Worm (Caenorhabditis elegans): ENCODE measurements around the gene Y34B4A.4.
A peak's percentile ranks its signal among the peaks of the same experiment; 100 is the strongest.

Y34B4A.4 gene

DNA sequence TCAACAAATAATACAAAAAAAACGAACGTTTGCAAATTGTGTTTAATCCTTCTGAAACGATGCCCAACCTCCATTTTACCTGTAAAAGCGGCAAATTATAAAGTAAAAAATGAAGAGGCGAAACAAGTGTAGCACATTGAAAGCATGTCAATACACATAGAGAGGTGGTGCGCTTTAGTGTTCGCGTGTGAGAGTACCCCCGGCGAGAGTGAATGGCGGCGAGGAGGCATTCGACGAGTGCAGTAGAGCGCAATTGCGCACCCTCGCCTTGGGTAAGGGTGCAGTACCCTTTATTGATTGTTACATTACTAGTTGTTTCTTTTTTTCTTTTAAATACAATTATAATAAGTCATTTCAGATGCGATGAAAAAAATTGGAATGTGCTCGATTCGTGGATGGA, 11.1 kb downstream of the Y34B4A.4 start, which contains the start of gene hst-6 (continued):
- no peak for TF ChIP-seq F10E7.11 (tag; optimal IDR thresholded peaks at IDR 0.05)

DNA sequence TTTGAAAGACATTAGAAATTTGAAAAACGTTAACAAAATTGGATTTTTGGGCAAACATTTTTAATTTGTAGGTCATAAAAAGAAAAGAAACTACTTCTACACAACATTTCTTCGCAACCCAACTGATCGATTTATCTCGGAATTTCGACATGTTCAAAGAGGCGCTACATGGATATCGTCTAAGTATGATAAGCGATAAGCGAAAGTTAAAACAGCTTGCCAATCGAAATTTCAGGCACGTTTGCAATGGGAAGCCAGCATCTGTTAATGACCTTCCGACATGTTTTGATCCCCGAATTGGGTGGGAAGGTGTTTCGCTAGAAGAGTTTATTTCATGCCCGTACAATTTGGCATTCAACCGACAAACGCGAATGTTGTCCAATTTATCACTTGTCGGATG, 12.6 kb downstream of the Y34B4A.4 start:
- no peak for TF ChIP-seq C17E4.6 (GFP tag; IDR thresholded peaks at IDR 0.05)

DNA sequence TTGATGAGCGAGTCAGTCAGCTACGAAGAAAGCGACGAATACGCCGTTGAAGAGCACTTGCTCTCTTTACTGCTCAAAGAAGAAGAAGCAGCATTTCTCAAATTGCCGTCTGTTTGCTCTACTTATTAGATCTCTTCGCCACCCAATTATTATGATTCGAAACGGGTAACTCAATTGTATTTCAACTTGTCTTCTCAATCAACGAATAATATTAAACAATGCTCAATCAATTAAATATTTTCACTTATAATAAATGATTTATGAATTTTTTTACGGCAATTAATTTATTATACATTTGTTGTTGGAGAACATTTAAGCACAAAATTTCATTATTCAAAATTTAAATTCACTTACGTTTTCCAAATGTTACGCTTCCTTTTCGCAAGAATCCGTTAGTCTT, 14.1 kb downstream of the Y34B4A.4 start:
- TF ChIP-seq F23B12.7 (tag; optimal IDR thresholded peaks at IDR 0.05; ENCODE audit: insufficient read depth), result no peak
- no peak for TF ChIP-seq ztf-22 (GFP tag; optimal IDR thresholded peaks at IDR 0.05)
- no peak for TF ChIP-seq cebp-1 (GFP tag; IDR thresholded peaks at IDR 0.05)
- TF ChIP-seq cebp-1 (tag; optimal IDR thresholded peaks at IDR 0.05), result no peak
- TF ChIP-seq F33H1.4 (GFP tag; IDR thresholded peaks at IDR 0.05), result no peak

DNA sequence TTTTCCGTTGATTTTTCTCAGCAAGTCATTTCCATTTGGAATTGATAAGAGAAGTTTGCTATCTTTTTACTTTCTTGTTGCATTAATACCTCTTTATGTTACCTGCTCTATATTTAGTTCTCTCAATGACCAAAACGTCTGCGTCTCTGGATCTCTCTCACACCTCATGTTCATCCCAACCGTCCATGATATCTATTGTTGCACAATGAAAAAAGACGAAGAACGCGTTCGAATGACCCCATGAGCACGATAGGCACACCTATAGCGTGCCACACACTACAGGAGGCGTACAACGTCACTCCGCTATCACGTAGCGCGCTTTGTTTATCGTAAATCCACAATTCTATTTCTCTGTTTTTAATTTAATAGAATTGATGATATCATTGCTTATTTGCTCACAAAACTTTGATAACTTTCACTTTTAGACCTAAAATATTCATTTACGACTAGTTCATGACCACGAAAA, 15.1 kb downstream of the Y34B4A.4 start, which contains the start of gene Y34B4A.2:
TSS of gene Y34B4A.2 (plus strand) at position 328 of the 466 bp plus-strand sequence.
- TF ChIP-seq attf-3 (GFP tag; conservative IDR thresholded peaks at IDR 0.05) (peak; percentile 92), atf-7 (tag; optimal IDR thresholded peaks at IDR 0.05) (peak; percentile 28), him-1 (tag; optimal IDR thresholded peaks at IDR 0.05) (no peak), nhr-80 (tag; optimal IDR thresholded peaks at IDR 0.05) (peak; percentile 88), ZK185.1 (tag; optimal IDR thresholded peaks at IDR 0.05; ENCODE audit: poor library complexity, severe bottlenecking) (peak; percentile 22), cebp-1 (GFP tag; IDR thresholded peaks at IDR 0.05) (no peak), cebp-1 (tag; optimal IDR thresholded peaks at IDR 0.05) (peak; percentile 62), let-526 (GFP tag; IDR thresholded peaks at IDR 0.05) (0 out of 2 replicates have a peak, but pooled peaks have one; percentile 18), attf-5 (GFP tag; optimal IDR thresholded peaks at IDR 0.05) (peak; percentile 29), sdz-38 (tag; optimal IDR thresholded peaks at IDR 0.05) (no peak), hmg-20 (GFP tag; IDR thresholded peaks at IDR 0.05) (no peak), dox-1 (GFP tag; IDR thresholded peaks at IDR 0.05) (0 out of 2 replicates have a peak, but pooled peaks have one; percentile 40), snpc-4 (GFP tag; optimal IDR thresholded peaks at IDR 0.05) (no peak), snpc-4 (tag; optimal IDR thresholded peaks at IDR 0.05) (peak in 1 of 4 experiments; percentile 2), ztf-18 (tag; optimal IDR thresholded peaks at IDR 0.05) (peak; percentile 8)

DNA sequence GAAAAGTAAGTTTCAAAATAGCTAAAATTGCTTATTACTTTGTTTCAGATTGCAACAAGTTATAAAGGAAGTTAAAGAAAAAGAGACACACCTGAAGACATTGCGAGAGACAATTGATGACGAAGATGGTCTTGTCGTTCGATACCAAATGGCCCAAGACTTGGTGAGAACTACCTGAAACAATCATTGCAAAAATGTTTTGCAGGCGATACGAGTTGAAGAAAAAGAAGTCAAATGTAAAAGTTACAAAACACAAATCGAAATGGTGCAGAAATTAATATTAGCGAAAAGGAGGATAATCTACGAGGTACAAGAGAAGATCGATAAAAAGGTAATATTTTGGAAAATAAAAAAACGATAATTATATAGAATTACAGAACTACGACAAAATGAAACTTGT, 15.5 kb downstream of the Y34B4A.4 start, which contains the start of gene rga-8:
TSS of gene rga-8 (minus strand) at position 101 of the 400 bp plus-strand sequence.
- TF ChIP-seq attf-5 (GFP tag; optimal IDR thresholded peaks at IDR 0.05), result no peak
- no peak for TF ChIP-seq mxl-1 (tag; optimal IDR thresholded peaks at IDR 0.05)
- no peak for TF ChIP-seq hmg-1.2 (GFP tag; IDR thresholded peaks at IDR 0.05)

DNA sequence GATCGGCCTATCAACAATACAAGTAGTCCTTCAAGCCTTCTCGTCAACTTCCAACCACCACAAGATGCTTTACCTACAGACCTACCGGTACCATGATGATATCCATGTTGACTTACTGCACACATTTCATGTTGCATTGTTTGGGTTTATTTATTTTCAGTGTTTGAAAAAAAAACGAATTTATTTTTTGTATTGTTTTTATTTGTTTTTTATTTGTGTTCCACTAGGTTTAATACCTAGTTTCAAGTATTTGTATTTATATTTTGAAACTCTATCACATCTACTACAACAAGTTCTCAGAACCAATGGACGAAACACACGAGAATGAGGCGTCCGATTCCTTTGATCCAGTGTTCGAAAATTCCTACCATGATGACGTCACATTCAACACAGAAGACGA, 19.4 kb downstream of the Y34B4A.4 start, which contains the start of gene vps-41:
TSS of gene vps-41 (plus strand) at position 301 of the 400 bp plus-strand sequence.
- no peak for TF ChIP-seq T26A5.8 (tag; optimal IDR thresholded peaks at IDR 0.05)
- no peak for TF ChIP-seq lin-35 (GFP tag; optimal IDR thresholded peaks at IDR 0.05)
- TF ChIP-seq madf-10 (tag; optimal IDR thresholded peaks at IDR 0.05), result no peak
- no peak for TF ChIP-seq mes-4 (tag; optimal IDR thresholded peaks at IDR 0.05)
- no peak for TF ChIP-seq F39B2.1 (GFP tag; IDR thresholded peaks at IDR 0.05)
- no peak for TF ChIP-seq F33H1.4 (GFP tag; IDR thresholded peaks at IDR 0.05)
- TF ChIP-seq ceh-91 (GFP tag; IDR thresholded peaks at IDR 0.05), result no peak
- TF ChIP-seq F22D6.2 (tag; optimal IDR thresholded peaks at IDR 0.05), result no peak
- TF ChIP-seq lsl-1 (GFP tag; optimal IDR thresholded peaks at IDR 0.05), result no peak
- TF ChIP-seq nhr-27 (tag; optimal IDR thresholded peaks at IDR 0.05), result no peak
- TF ChIP-seq Y53G8AR.9 (GFP tag; conservative IDR thresholded peaks at IDR 0.05), result no peak
- no peak for TF ChIP-seq sdz-38 (tag; optimal IDR thresholded peaks at IDR 0.05)
- TF ChIP-seq tlf-1 (GFP tag; optimal IDR thresholded peaks at IDR 0.05), result no peak
- TF ChIP-seq snpc-4 (GFP tag; optimal IDR thresholded peaks at IDR 0.05), result no peak
- TF ChIP-seq snpc-4 (tag; optimal IDR thresholded peaks at IDR 0.05), result no peak
- no peak for TF ChIP-seq unc-130 (GFP tag; optimal IDR thresholded peaks at IDR 0.05)
- TF ChIP-seq ekl-4 (GFP tag; IDR thresholded peaks at IDR 0.05), result no peak
